Fruit fly (Drosophila melanogaster): Measurements from ENCODE around the gene Mat89Ba.

The Mat89Ba gene

dm6 chr3R:16221359-16222299 is 50.6 kb downstream of the Mat89Ba start:
- TF ChIP-seq Sp1 (GFP tag; optimal IDR thresholded peaks at IDR 0.05) = peak; percentile 90
- no peak for TF ChIP-seq dsf (GFP tag; optimal IDR thresholded peaks at IDR 0.05; ENCODE audit: borderline replicate concordance)
- TF ChIP-seq ey (GFP tag; optimal IDR thresholded peaks at IDR 0.05) = peak; percentile 33
- no peak for TF ChIP-seq Rel (GFP tag; optimal IDR thresholded peaks at IDR 0.05)
- TF ChIP-seq Rel (tag; optimal IDR thresholded peaks at IDR 0.05) = no peak
- TF ChIP-seq brk (GFP tag; optimal IDR thresholded peaks at IDR 0.05) = no peak
- peak; percentile 85 for TF ChIP-seq dmrt93B (GFP tag; optimal IDR thresholded peaks at IDR 0.05)
- no peak for TF ChIP-seq lola (GFP tag; optimal IDR thresholded peaks at IDR 0.05)
- peak in 1 of 2 experiments; percentile 83 for TF ChIP-seq foxo (GFP tag; optimal IDR thresholded peaks at IDR 0.05)
- no peak for TF ChIP-seq jim (GFP tag; optimal IDR thresholded peaks at IDR 0.05)
- TF ChIP-seq rgr (GFP tag; optimal IDR thresholded peaks at IDR 0.05) = peak; percentile 80
- peak; percentile 89 for TF ChIP-seq psq (GFP tag; optimal IDR thresholded peaks at IDR 0.05)
- peak; percentile 47 for TF ChIP-seq h (GFP tag; optimal IDR thresholded peaks at IDR 0.05)
- TF ChIP-seq Dfd (GFP tag; optimal IDR thresholded peaks at IDR 0.05) = peak; percentile 74
- peak; percentile 67 for TF ChIP-seq sv (GFP tag; optimal IDR thresholded peaks at IDR 0.05)
- peak; percentile 34 for TF ChIP-seq fru (GFP tag; optimal IDR thresholded peaks at IDR 0.05)
- TF ChIP-seq CrebA (GFP tag; optimal IDR thresholded peaks at IDR 0.05; ENCODE audit: borderline replicate concordance) = no peak
- peak; percentile 36 for TF ChIP-seq Hr83 (GFP tag; optimal IDR thresholded peaks at IDR 0.05; ENCODE audit: poor library complexity, severe bottlenecking)
- TF ChIP-seq OdsH (GFP tag; optimal IDR thresholded peaks at IDR 0.05) = peak; percentile 76
- peak; percentile 85 for TF ChIP-seq HLH106 (tag; optimal IDR thresholded peaks at IDR 0.05)
- TF ChIP-seq N (GFP tag; optimal IDR thresholded peaks at IDR 0.05) = peak; percentile 14
- peak; percentile 37 for TF ChIP-seq br (GFP tag; optimal IDR thresholded peaks at IDR 0.05)
- TF ChIP-seq woc (GFP tag; optimal IDR thresholded peaks at IDR 0.05) = peak; percentile 7
- peak; percentile 23 for TF ChIP-seq CG9705 (GFP tag; optimal IDR thresholded peaks at IDR 0.05)
- no peak for TF ChIP-seq dl (GFP tag; optimal IDR thresholded peaks at IDR 0.05; ENCODE audit: insufficient read depth in 1 of 2, partially characterized antibody in 2 of 2)

- no peak for TF ChIP-seq dsf (GFP tag; optimal IDR thresholded peaks at IDR 0.05; ENCODE audit: borderline replicate concordance)
- TF ChIP-seq Dfd (GFP tag; optimal IDR thresholded peaks at IDR 0.05) = no peak
- TF ChIP-seq dl (GFP tag; optimal IDR thresholded peaks at IDR 0.05; ENCODE audit: insufficient read depth in 1 of 2, partially characterized antibody in 2 of 2) = no peak
- no peak for TF ChIP-seq jim (GFP tag; optimal IDR thresholded peaks at IDR 0.05)
- TF ChIP-seq usp (GFP tag; optimal IDR thresholded peaks at IDR 0.05) = no peak
- no peak for TF ChIP-seq Abd-B (GFP tag; optimal IDR thresholded peaks at IDR 0.05)
- no peak for TF ChIP-seq Sp1 (GFP tag; optimal IDR thresholded peaks at IDR 0.05)
- TF ChIP-seq lola (GFP tag; optimal IDR thresholded peaks at IDR 0.05) = no peak
- no peak for TF ChIP-seq Hr78 (GFP tag; optimal IDR thresholded peaks at IDR 0.05)
- TF ChIP-seq N (GFP tag; optimal IDR thresholded peaks at IDR 0.05) = no peak
- TF ChIP-seq ey (GFP tag; optimal IDR thresholded peaks at IDR 0.05) = no peak
- TF ChIP-seq rgr (GFP tag; optimal IDR thresholded peaks at IDR 0.05) = no peak
- no peak for TF ChIP-seq sage (GFP tag; optimal IDR thresholded peaks at IDR 0.05)
- no peak for TF ChIP-seq Vsx2 (GFP tag; optimal IDR thresholded peaks at IDR 0.05; ENCODE audit: partially characterized antibody)
- no peak for TF ChIP-seq HLH106 (tag; optimal IDR thresholded peaks at IDR 0.05)
- TF ChIP-seq CG32264 (GFP tag; optimal IDR thresholded peaks at IDR 0.05) = no peak
Measured at dm6 chr3R:16220854-16221253, 51.4 kb downstream of the Mat89Ba start.

DNA sequence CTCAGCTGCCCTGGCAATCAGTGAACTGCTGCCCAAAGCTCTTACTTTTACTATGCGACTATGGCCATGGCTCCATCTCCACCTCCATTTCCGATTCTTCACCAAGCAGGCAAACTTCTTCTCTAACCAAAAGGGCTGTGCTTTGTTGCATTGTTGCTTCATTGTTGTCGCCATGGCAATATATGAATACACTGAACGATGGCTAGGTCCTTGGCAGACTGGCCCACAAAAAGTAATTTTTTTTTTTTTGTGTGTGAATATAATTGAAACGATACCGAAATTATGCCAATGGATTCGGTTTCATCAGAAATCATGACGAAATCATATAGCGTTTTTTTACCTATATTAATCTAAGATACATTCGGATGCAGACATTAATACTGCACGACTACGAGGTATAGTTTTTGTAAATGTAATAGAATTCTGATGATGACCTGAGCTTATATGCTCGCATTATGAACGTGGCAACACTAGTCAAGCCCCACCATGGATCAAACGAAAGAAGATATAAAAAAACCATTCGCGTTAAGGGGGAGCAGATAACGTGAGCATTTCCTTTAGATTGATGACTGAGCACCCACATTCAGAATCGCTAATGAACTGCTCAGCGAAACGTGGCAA is 52.1 kb downstream of the Mat89Ba start:
- no peak for TF ChIP-seq HLH106 (tag; optimal IDR thresholded peaks at IDR 0.05)
- TF ChIP-seq Dfd (GFP tag; optimal IDR thresholded peaks at IDR 0.05) = no peak
- TF ChIP-seq OdsH (GFP tag; optimal IDR thresholded peaks at IDR 0.05) = no peak
- no peak for TF ChIP-seq Sp1 (GFP tag; optimal IDR thresholded peaks at IDR 0.05)
- no peak for TF ChIP-seq Rel (GFP tag; optimal IDR thresholded peaks at IDR 0.05)
- no peak for TF ChIP-seq Rel (tag; optimal IDR thresholded peaks at IDR 0.05)
- TF ChIP-seq CG9705 (GFP tag; optimal IDR thresholded peaks at IDR 0.05) = no peak
- TF ChIP-seq N (GFP tag; optimal IDR thresholded peaks at IDR 0.05) = no peak
- no peak for TF ChIP-seq jim (GFP tag; optimal IDR thresholded peaks at IDR 0.05)
